Worm (Caenorhabditis elegans) whole organism, L1 larva: ENCODE results near the gene F21G4.3.

Source experiments
- blmp-1 ChIP-seq: fragments of 150-350 bp; optimal IDR thresholded peaks from 2 replicates; lab custom pipeline; 2014; ENCODE audit warnings: missing biosample characterization, missing genetic modification characterization
- ceh-82 ChIP-seq, 3 experiments: fragments of 150-350 bp in 1 of 3; sonication (generic microtip) in 2 of 3; optimal IDR thresholded peaks; 2 replicates each; lab custom pipeline; 2014 to 2017; ENCODE audit warnings: missing biosample characterization in 3 of 3, missing genetic modification characterization in 3 of 3
- ces-1 ChIP-seq: fragments of 150-350 bp; optimal IDR thresholded peaks from 2 replicates; lab custom pipeline; 2014; ENCODE audit warnings: missing biosample characterization, missing genetic modification reagents, missing genetic modification characterization
- dsc-1 ChIP-seq: sonication (generic microtip); optimal IDR thresholded peaks from 2 replicates; lab custom pipeline; 2016; ENCODE audit warnings: mild to moderate bottlenecking, missing genetic modification characterization, missing compliant biosample characterization
- efl-3 ChIP-seq: fragments of 200-800 bp; sonication (Bioruptor generic); optimal IDR thresholded peaks from 2 replicates; lab custom pipeline; 2018; ENCODE audit warnings: mild to moderate bottlenecking, missing genetic modification characterization, missing compliant biosample characterization
- egl-13 ChIP-seq: sonication (generic microtip); optimal IDR thresholded peaks from 2 replicates; lab custom pipeline; 2016; ENCODE audit warnings: missing genotype, missing genetic modification reagents, missing genetic modification characterization, missing compliant biosample characterization
- elt-2 ChIP-seq: sonication (generic microtip); optimal IDR thresholded peaks from 2 replicates; lab custom pipeline; 2016; ENCODE audit warnings: missing genetic modification characterization, mild to moderate bottlenecking, inconsistent platforms, missing compliant biosample characterization, missing genetic modification reagents
- fkh-4 ChIP-seq: sonication (generic microtip); optimal IDR thresholded peaks from 2 replicates; lab custom pipeline; 2016; ENCODE audit warnings: missing compliant biosample characterization, missing genetic modification characterization, borderline replicate concordance
- fos-1 ChIP-seq: fragments of 150-350 bp; optimal IDR thresholded peaks from 2 replicates; lab custom pipeline; 2014; ENCODE audit warnings: missing biosample characterization, missing genetic modification characterization
- hlh-4 ChIP-seq: sonication (generic microtip); optimal IDR thresholded peaks from 2 replicates; lab custom pipeline; 2016; ENCODE audit warnings: mild to moderate bottlenecking, missing genetic modification characterization, missing compliant biosample characterization
- irx-1 ChIP-seq: sonication (generic microtip); optimal IDR thresholded peaks from 2 replicates; lab custom pipeline; 2016; ENCODE audit warnings: missing genetic modification characterization, missing compliant biosample characterization
- lin-13 ChIP-seq: fragments of 150-350 bp; optimal IDR thresholded peaks from 2 replicates; lab custom pipeline; 2014; ENCODE audit warnings: missing biosample characterization, missing genetic modification reagents, missing genetic modification characterization
- lin-14 ChIP-seq: fragments of 200-800 bp; sonication (Bioruptor generic); optimal IDR thresholded peaks from 2 replicates; lab custom pipeline; 2018; ENCODE audit warnings: mild to moderate bottlenecking, missing genetic modification characterization, moderate library complexity, missing compliant biosample characterization
- lin-15B ChIP-seq: fragments of 150-350 bp; sonication (generic microtip); optimal IDR thresholded peaks from 3 replicates; lab custom pipeline; 2014; ENCODE audit warnings: missing biosample characterization, missing genetic modification characterization
- lin-39 ChIP-seq: fragments of 150-350 bp; optimal IDR thresholded peaks from 2 replicates; lab custom pipeline; 2014; ENCODE audit warnings: missing biosample characterization, missing genetic modification reagents, missing genetic modification characterization
- lsy-2 ChIP-seq, 2 experiments: fragments of 150-350 bp; optimal IDR thresholded peaks; 2 replicates each; lab custom pipeline; 2014; ENCODE audit warnings: missing biosample characterization in 2 of 2, missing genetic modification characterization in 2 of 2
- mab-9 ChIP-seq: fragments of 200-800 bp; sonication (Bioruptor generic); IDR thresholded peaks from 2 replicates; pipeline ENCODE4 v1.3.6; 2022; ENCODE audit warnings: missing genetic modification reagents, missing genetic modification characterization, missing compliant biosample characterization
- mdl-1 ChIP-seq, 2 experiments: fragments of 150-350 bp; optimal IDR thresholded peaks; 2 replicates each; lab custom pipeline; 2014 to 2017; ENCODE audit warnings: missing biosample characterization in 2 of 2, missing genetic modification characterization in 2 of 2, inconsistent platforms in 1 of 2
- mef-2 ChIP-seq: fragments of 150-350 bp; optimal IDR thresholded peaks from 2 replicates; lab custom pipeline; 2014; ENCODE audit warnings: missing biosample characterization, missing genetic modification characterization
- nhr-19 ChIP-seq: fragments of 200-800 bp; sonication (Bioruptor generic); conservative IDR thresholded peaks from 2 replicates; pipeline ENCODE4 v1.3.6; 2022; ENCODE audit warnings: missing genetic modification characterization, missing compliant biosample characterization
- nhr-237 ChIP-seq: fragments of 150-350 bp; optimal IDR thresholded peaks from 2 replicates; lab custom pipeline; 2014; ENCODE audit warnings: missing biosample characterization, missing genetic modification characterization
- nhr-71 ChIP-seq: sonication (generic microtip); optimal IDR thresholded peaks from 2 replicates; lab custom pipeline; 2016; ENCODE audit warnings: mild to moderate bottlenecking, missing genetic modification characterization, moderate library complexity, missing compliant biosample characterization
- nhr-76 ChIP-seq: sonication (generic microtip); optimal IDR thresholded peaks from 2 replicates; lab custom pipeline; 2017; ENCODE audit warnings: missing biosample characterization, missing genetic modification characterization
- nhr-77 ChIP-seq: fragments of 150-350 bp; optimal IDR thresholded peaks from 2 replicates; lab custom pipeline; 2014; ENCODE audit warnings: missing biosample characterization, missing genetic modification characterization
- nhr-84 ChIP-seq: sonication (generic microtip); optimal IDR thresholded peaks from 2 replicates; lab custom pipeline; 2017; ENCODE audit warnings: missing biosample characterization, missing genetic modification characterization
- nhr-90 ChIP-seq: sonication (generic microtip); optimal IDR thresholded peaks from 2 replicates; lab custom pipeline; 2016; ENCODE audit warnings: mild to moderate bottlenecking, missing genetic modification characterization, missing compliant biosample characterization; ENCODE audit not compliant: poor library complexity
- rnt-1 ChIP-seq: sonication (generic microtip); optimal IDR thresholded peaks from 2 replicates; lab custom pipeline; 2016; ENCODE audit warnings: mild to moderate bottlenecking, missing genetic modification characterization, moderate library complexity, missing compliant biosample characterization
- skn-1 ChIP-seq: fragments of 150-350 bp; optimal IDR thresholded peaks from 2 replicates; lab custom pipeline; 2014; ENCODE audit warnings: missing biosample characterization, missing genetic modification characterization
- snu-23 ChIP-seq: sonication (generic microtip); optimal IDR thresholded peaks from 2 replicates; lab custom pipeline; 2016; ENCODE audit warnings: missing genetic modification characterization, missing compliant biosample characterization
- sox-4 ChIP-seq: sonication (generic microtip); optimal IDR thresholded peaks from 2 replicates; lab custom pipeline; 2016; ENCODE audit warnings: missing genetic modification characterization, missing compliant biosample characterization
- unc-130 ChIP-seq: fragments of 150-350 bp; optimal IDR thresholded peaks from 2 replicates; lab custom pipeline; 2017; ENCODE audit warnings: missing biosample characterization, missing genetic modification characterization, inconsistent platforms
- unc-30 ChIP-seq: sonication (generic microtip); optimal IDR thresholded peaks from 2 replicates; lab custom pipeline; 2017; ENCODE audit warnings: missing biosample characterization, missing genetic modification characterization
- unc-62 ChIP-seq: fragments of 150-350 bp; optimal IDR thresholded peaks from 2 replicates; lab custom pipeline; 2014; ENCODE audit warnings: missing biosample characterization, missing genetic modification reagents, missing genetic modification characterization
- vab-15 ChIP-seq: sonication (generic microtip); optimal IDR thresholded peaks from 2 replicates; lab custom pipeline; 2017; ENCODE audit warnings: missing genotype, mild to moderate bottlenecking, missing genetic modification characterization, missing compliant biosample characterization
- xbp-1 ChIP-seq: sonication (generic microtip); optimal IDR thresholded peaks from 2 replicates; lab custom pipeline; 2016; ENCODE audit warnings: missing genetic modification characterization, missing compliant biosample characterization
- zag-1 ChIP-seq: fragments of 150-350 bp; optimal IDR thresholded peaks from 2 replicates; lab custom pipeline; 2014; ENCODE audit warnings: missing biosample characterization, missing genetic modification characterization
- zip-4 ChIP-seq: fragments of 200-800 bp; sonication (Bioruptor generic); optimal IDR thresholded peaks from 2 replicates; lab custom pipeline; 2018; ENCODE audit warnings: mild to moderate bottlenecking, missing genetic modification characterization, moderate library complexity, missing compliant biosample characterization

Gene F21G4.3

ce11 chrX:9894844-9895243 lies at the start of gene F21G4.3:
TSS of gene F21G4.3 (plus strand) at chrX:9895144.
- no peak for TF ChIP-seq zip-4 (GFP tag; lab: Kevin White, UChicago)
- TF ChIP-seq fkh-4 (tag; lab: Kevin White, UChicago), result no peak
- TF ChIP-seq lin-15B (tag; lab: Kevin White, UChicago), result no peak
- no peak for TF ChIP-seq egl-13
- TF ChIP-seq blmp-1, result no peak
- no peak for TF ChIP-seq irx-1 (tag; lab: Kevin White, UChicago)
- TF ChIP-seq efl-3, result no peak

DNA sequence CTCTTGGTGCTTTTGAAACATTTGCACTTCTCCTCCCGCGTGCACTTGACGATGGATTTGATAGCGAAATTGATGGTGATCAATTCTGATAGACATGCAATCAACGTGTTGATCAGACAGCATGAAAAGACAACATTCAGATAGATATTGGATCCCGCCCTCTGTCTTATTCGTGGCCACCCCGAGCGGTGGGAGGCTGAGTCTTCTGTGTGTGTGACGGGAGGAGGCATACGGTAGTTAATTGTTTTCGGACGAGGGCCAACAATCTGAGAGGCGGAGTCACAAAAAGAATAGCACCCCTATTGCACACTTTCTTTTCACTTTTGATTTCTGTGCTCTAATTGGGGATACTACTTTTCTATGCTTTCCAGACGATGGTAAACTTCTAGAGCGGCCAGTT lies 49.0 kb upstream of the F21G4.3 start:
- peak; percentile 24 for TF ChIP-seq nhr-71 (tag; lab: Kevin White, UChicago)
- TF ChIP-seq nhr-19 (GFP tag; lab: Robert Waterston, UW), result 0 out of 2 replicates have a peak, but pooled peaks have one; percentile 11
- TF ChIP-seq lsy-2 (tag; optimal IDR thresholded peaks at IDR 0.05; lab: Kevin White, UChicago), result peak; percentile 30 to 74
- TF ChIP-seq unc-130 (tag; lab: Kevin White, UChicago), result no peak
- TF ChIP-seq rnt-1 (tag; lab: Kevin White, UChicago), result peak; percentile 67
- peak; percentile 36 for TF ChIP-seq lin-14 (GFP tag; lab: Kevin White, UChicago)
- no peak for TF ChIP-seq lin-13 (GFP tag; lab: Kevin White, UChicago)
- TF ChIP-seq vab-15 (tag; lab: Kevin White, UChicago), result peak; percentile 99

DNA sequence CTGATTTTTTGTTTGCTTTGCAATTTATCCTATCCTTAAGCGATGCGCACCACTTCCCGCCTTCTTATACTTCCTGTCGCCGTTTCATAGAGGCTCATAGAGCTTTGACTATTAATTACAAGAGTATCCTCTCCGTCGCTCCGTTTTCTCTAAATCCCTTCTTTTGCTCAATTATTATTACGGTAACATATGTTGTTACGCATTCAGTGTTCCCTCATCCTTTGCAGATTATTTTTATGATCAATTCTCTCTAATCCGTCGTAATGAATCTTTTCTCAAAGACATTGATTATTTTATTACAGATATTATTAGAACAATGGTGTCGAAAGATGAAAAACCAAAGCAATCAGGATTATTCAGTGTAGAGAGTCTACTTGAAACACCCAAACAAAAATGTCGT lies 48.0 kb upstream of the F21G4.3 start, which contains the start of gene vab-15:
Gene vab-15, plus strand, starts transcription at position 301 of the 400 bp plus-strand sequence.
- no peak for TF ChIP-seq lin-15B (tag; lab: Kevin White, UChicago)
- TF ChIP-seq mef-2, result no peak
- no peak for TF ChIP-seq unc-62 (GFP tag; lab: Kevin White, UChicago)
- no peak for TF ChIP-seq xbp-1 (tag; lab: Kevin White, UChicago)
- no peak for TF ChIP-seq skn-1 (tag; lab: Kevin White, UChicago)

- TF ChIP-seq lin-14 (GFP tag; lab: Kevin White, UChicago) (no peak), vab-15 (tag; lab: Kevin White, UChicago) (peak; percentile 92), mef-2 (no peak), blmp-1 (peak; percentile 45), nhr-71 (tag; lab: Kevin White, UChicago) (no peak)
Observed at ce11 chrX:9848214-9848789, 46.6 kb upstream of the F21G4.3 start.

DNA sequence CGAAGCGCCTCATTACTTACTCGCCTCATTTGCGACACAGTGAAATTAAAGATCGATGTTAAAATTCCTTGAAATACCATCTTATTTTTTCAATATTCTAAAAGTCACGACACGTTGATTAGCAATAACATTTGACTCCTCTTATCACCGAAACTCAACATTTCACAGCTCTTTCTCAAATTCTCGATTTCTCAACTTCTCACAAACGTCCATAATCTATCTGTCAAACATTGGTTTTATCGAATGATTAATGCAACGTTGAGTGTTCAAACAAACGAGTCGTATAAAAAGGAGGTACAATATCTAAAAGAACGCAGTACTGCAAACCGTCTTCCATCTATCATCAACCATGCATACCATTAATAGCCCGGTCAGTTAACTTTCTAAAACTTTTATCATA lies 44.7 kb upstream of the F21G4.3 start, which contains the start of gene lec-8:
Gene lec-8, plus strand, starts transcription at position 314 of the 400 bp plus-strand sequence.
- TF ChIP-seq elt-2 (tag; lab: Kevin White, UChicago), result peak; percentile 22
- TF ChIP-seq hlh-4 (tag; lab: Kevin White, UChicago), result no peak
- no peak for TF ChIP-seq fkh-4 (tag; lab: Kevin White, UChicago)
- TF ChIP-seq, all 84 proteins: peak for 1

- TF ChIP-seq blmp-1 (no peak), nhr-77 (tag; lab: Kevin White, UChicago) (peak; percentile 0), lin-13 (GFP tag; lab: Kevin White, UChicago) (no peak), skn-1 (tag; lab: Kevin White, UChicago) (peak; percentile 3), elt-2 (tag; lab: Kevin White, UChicago) (peak; percentile 14), ces-1 (GFP tag; lab: Kevin White, UChicago) (no peak), nhr-76 (tag; lab: Kevin White, UChicago) (no peak), dsc-1 (tag; lab: Kevin White, UChicago) (no peak)
Observed at ce11 chrX:9851745-9852330, 43.1 kb upstream of the F21G4.3 start, which contains the start of gene lec-7. TSS of gene lec-7 (plus strand) at chrX:9852041.

DNA sequence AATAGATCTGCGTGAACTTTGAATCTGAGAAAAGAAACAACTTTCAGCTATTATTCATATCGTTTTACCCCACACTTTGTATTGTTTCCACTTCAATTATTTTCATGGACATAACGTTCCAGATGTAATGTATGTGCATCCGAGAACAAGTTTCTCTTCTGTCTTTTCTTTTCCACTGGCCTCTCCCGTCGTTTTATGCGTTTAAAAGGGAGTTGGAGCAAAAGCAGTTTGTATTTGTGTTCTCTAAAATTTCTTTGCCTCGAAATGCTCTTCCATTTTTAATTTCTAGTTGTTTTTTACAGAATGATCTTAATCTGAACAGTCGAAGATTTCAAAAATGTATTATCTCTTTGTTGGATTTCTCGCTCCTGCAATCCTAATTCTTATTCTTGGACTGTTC lies 38.3 kb upstream of the F21G4.3 start, which contains the start of gene R07B1.11:
Gene R07B1.11, plus strand, starts transcription at position 301 of the 400 bp plus-strand sequence.
- TF ChIP-seq mdl-1 (tag; optimal IDR thresholded peaks at IDR 0.05; lab: Kevin White, UChicago) (no peak), snu-23 (GFP tag; lab: Kevin White, UChicago) (no peak), sox-4 (tag; lab: Kevin White, UChicago) (no peak), lin-39 (tag; lab: Kevin White, UChicago) (no peak), unc-30 (no peak), irx-1 (tag; lab: Kevin White, UChicago) (no peak), nhr-237 (no peak), blmp-1 (no peak), nhr-84 (no peak), fos-1 (tag; lab: Kevin White, UChicago) (no peak), zag-1 (tag; lab: Kevin White, UChicago) (no peak), nhr-90 (no peak), fkh-4 (tag; lab: Kevin White, UChicago) (no peak), ceh-82 (tag; optimal IDR thresholded peaks at IDR 0.05; lab: Kevin White, UChicago) (no peak), lsy-2 (tag; optimal IDR thresholded peaks at IDR 0.05; lab: Kevin White, UChicago) (no peak), mab-9 (GFP tag; lab: Robert Waterston, UW) (no peak)
